Fruit fly (Drosophila melanogaster) whole organism, pupa: Measurements from ENCODE around the gene Osi2.

Experiments used
- CG14655 ChIP-seq: fragments of 200-800 bp; sonication (Bioruptor generic); optimal IDR thresholded peaks from 3 replicates; lab custom pipeline; 2017; ENCODE audit warnings: mild to moderate bottlenecking, missing biosample characterization, missing genetic modification reagents, missing genetic modification characterization
- CG15710 ChIP-seq: fragments of 200-800 bp; sonication (Bioruptor generic); optimal IDR thresholded peaks from 2 replicates; lab custom pipeline; 2018; ENCODE audit warnings: missing biosample characterization, mild to moderate bottlenecking, missing genetic modification characterization, moderate library complexity
- CG32121 ChIP-seq: fragments of 200-800 bp; sonication (Bioruptor generic); IDR thresholded peaks from 2 replicates; pipeline ENCODE4 v1.3.6; 2022; ENCODE audit warnings: missing biosample characterization, missing genetic modification characterization
- D1 ChIP-seq: fragments of 200-800 bp; sonication (Bioruptor generic); optimal IDR thresholded peaks from 2 replicates; lab custom pipeline; 2018; ENCODE audit warnings: missing biosample characterization, mild to moderate bottlenecking, missing genetic modification characterization, moderate library complexity
- gl ChIP-seq: fragments of 200-800 bp; sonication (Bioruptor generic); optimal IDR thresholded peaks from 2 replicates; lab custom pipeline; 2018; ENCODE audit warnings: missing biosample characterization, mild to moderate bottlenecking, missing genetic modification characterization

dm6 chr3R:6254438-6254837, 45.3 kb downstream of the Osi2 start:
- TF ChIP-seq gl (tag; lab: Kevin White, UChicago) (no peak), CG15710 (no peak), CG14655 (GFP tag; lab: Kevin White, UChicago) (no peak), CG32121 (GFP tag; lab: Robert Waterston, UW) (no peak), D1 (no peak)
